Worm (Caenorhabditis elegans) whole organism, L4 larva: ENCODE data around the gene F55A11.8.
A peak's percentile ranks its signal among the peaks of the same experiment; 100 is the strongest.

Experiments used
- T26A8.4 ChIP-seq: fragments of 200-800 bp; sonication (Bioruptor generic); IDR thresholded peaks from 2 replicates; pipeline ENCODE4 v1.3.6; 2022; ENCODE audit warnings: missing genetic modification characterization, missing compliant biosample characterization
- Y5F2A.4 ChIP-seq: fragments of 200-800 bp; sonication (Bioruptor generic); optimal IDR thresholded peaks from 2 replicates; lab custom pipeline; 2018; ENCODE audit warnings: mild to moderate bottlenecking, missing genetic modification characterization, missing compliant biosample characterization
- Y75B8A.6 ChIP-seq: fragments of 200-800 bp; sonication (Bioruptor generic); IDR thresholded peaks from 2 replicates; pipeline ENCODE4 v1.3.6; 2022; ENCODE audit warnings: missing genetic modification reagents, missing genetic modification characterization, missing compliant biosample characterization
- aha-1 ChIP-seq: fragments of 150-350 bp; peaks from one replicate; lab custom pipeline; 2014; ENCODE audit warnings: missing biosample characterization, missing genetic modification characterization
- aly-2 ChIP-seq: sonication (generic microtip); optimal IDR thresholded peaks from 2 replicates; lab custom pipeline; 2018; ENCODE audit warnings: missing biosample characterization, missing genetic modification characterization
- ama-1 ChIP-seq: fragments of 150-350 bp; optimal IDR thresholded peaks from 2 replicates; lab custom pipeline; 2014; ENCODE audit warnings: inconsistent platforms, mixed read lengths
- arid-1 ChIP-seq: fragments of 200-800 bp; sonication (Bioruptor generic); conservative IDR thresholded peaks from 2 replicates; pipeline ENCODE4 v1.3.6; 2022; ENCODE audit warnings: missing genetic modification reagents, missing genetic modification characterization, missing compliant biosample characterization
- ceh-20 ChIP-seq: fragments of 200-800 bp; sonication (Bioruptor generic); IDR thresholded peaks from 2 replicates; pipeline ENCODE4 v1.3.6; 2022; ENCODE audit warnings: missing genetic modification reagents, missing genetic modification characterization, missing compliant biosample characterization
- ceh-32 ChIP-seq: sonication (generic microtip); optimal IDR thresholded peaks from 2 replicates; lab custom pipeline; 2016; ENCODE audit warnings: mild to moderate bottlenecking, missing genetic modification characterization, missing compliant biosample characterization; ENCODE audit not compliant: poor library complexity
- ceh-44 ChIP-seq: fragments of 200-800 bp; sonication (Bioruptor generic); IDR thresholded peaks from 2 replicates; pipeline ENCODE4 v1.3.6; 2022; ENCODE audit warnings: missing genetic modification reagents, missing genetic modification characterization, missing compliant biosample characterization
- ceh-82 ChIP-seq: sonication (generic microtip); optimal IDR thresholded peaks from 2 replicates; lab custom pipeline; 2017; ENCODE audit warnings: missing biosample characterization, missing genetic modification characterization
- cey-2 ChIP-seq: sonication (generic microtip); optimal IDR thresholded peaks from 3 replicates; lab custom pipeline; 2017; ENCODE audit warnings: missing genetic modification characterization, mild to moderate bottlenecking, missing compliant biosample characterization, antibody characterized with exemption, borderline replicate concordance; ENCODE audit not compliant: insufficient read depth
- ctbp-1 ChIP-seq: fragments of 200-800 bp; sonication (Bioruptor generic); IDR thresholded peaks from 2 replicates; pipeline ENCODE4 v1.3.6; 2022; ENCODE audit warnings: missing genetic modification reagents, missing genetic modification characterization, missing compliant biosample characterization
- daf-16 ChIP-seq, 3 experiments: sonication (generic microtip); optimal IDR thresholded peaks; 2 replicates each; lab custom pipeline; 2016 to 2017; ENCODE audit warnings: missing genetic modification characterization in 3 of 3, missing genetic modification reagents in 3 of 3, mild to moderate bottlenecking in 2 of 3, missing compliant biosample characterization in 2 of 3, missing biosample characterization in 1 of 3, moderate library complexity in 1 of 3
- daf-19 ChIP-seq: fragments of 200-800 bp; sonication (Bioruptor generic); conservative IDR thresholded peaks from 2 replicates; pipeline ENCODE4 v1.3.6; 2022; ENCODE audit warnings: missing genetic modification characterization, missing compliant biosample characterization
- dmd-6 ChIP-seq: fragments of 200-800 bp; sonication (Bioruptor generic); IDR thresholded peaks from 2 replicates; pipeline ENCODE4 v1.3.6; 2022; ENCODE audit warnings: missing genetic modification reagents, missing genetic modification characterization, missing compliant biosample characterization
- dpl-1 ChIP-seq: fragments of 150-350 bp; optimal IDR thresholded peaks from 2 replicates; lab custom pipeline; 2014; ENCODE audit warnings: missing biosample characterization, missing genetic modification reagents, missing genetic modification characterization
- dve-1 ChIP-seq: sonication (generic microtip); optimal IDR thresholded peaks from 2 replicates; lab custom pipeline; 2017; ENCODE audit warnings: antibody characterized with exemption, mild to moderate bottlenecking, missing genetic modification characterization, missing compliant biosample characterization; ENCODE audit not compliant: insufficient read depth
- gei-8 ChIP-seq: fragments of 200-800 bp; sonication (Bioruptor generic); optimal IDR thresholded peaks from 2 replicates; lab custom pipeline; 2018; ENCODE audit warnings: mild to moderate bottlenecking, missing genetic modification characterization, missing compliant biosample characterization
- hlh-11 ChIP-seq: fragments of 200-800 bp; sonication (Bioruptor generic); optimal IDR thresholded peaks from 2 replicates; lab custom pipeline; 2018; ENCODE audit warnings: mild to moderate bottlenecking, missing genetic modification characterization, missing compliant biosample characterization
- hlh-30 ChIP-seq: sonication (generic microtip); optimal IDR thresholded peaks from 2 replicates; lab custom pipeline; 2017; ENCODE audit warnings: antibody characterized with exemption, mild to moderate bottlenecking, missing genetic modification characterization, missing compliant biosample characterization; ENCODE audit not compliant: insufficient read depth
- hmg-1.1 ChIP-seq: fragments of 200-800 bp; sonication (Bioruptor generic); IDR thresholded peaks from 2 replicates; pipeline ENCODE4 v1.3.6; 2022; ENCODE audit warnings: missing genetic modification reagents, missing genetic modification characterization, missing compliant biosample characterization
- lin-29 ChIP-seq: fragments of 200-800 bp; sonication (Bioruptor generic); IDR thresholded peaks from 2 replicates; pipeline ENCODE4 v1.3.6; 2022; ENCODE audit warnings: missing genetic modification reagents, missing genetic modification characterization, missing compliant biosample characterization
- lin-39 ChIP-seq: fragments of 150-350 bp; optimal IDR thresholded peaks from 2 replicates; lab custom pipeline; 2014; ENCODE audit warnings: missing biosample characterization, missing genetic modification reagents, missing genetic modification characterization
- lsy-2 ChIP-seq, 2 experiments: fragments of 150-350 bp in 1 of 2; sonication (generic microtip) in 1 of 2; optimal IDR thresholded peaks; 2 replicates each; lab custom pipeline; 2014 to 2017; ENCODE audit warnings: missing biosample characterization in 2 of 2, missing genetic modification characterization in 2 of 2
- madf-9 ChIP-seq: fragments of 200-800 bp; sonication (Bioruptor generic); conservative IDR thresholded peaks from 2 replicates; pipeline ENCODE4 v1.3.6; 2022; ENCODE audit warnings: missing genetic modification reagents, missing genetic modification characterization, missing compliant biosample characterization
- mdl-1 ChIP-seq, 2 experiments: fragments of 150-350 bp in 1 of 2; sonication (generic microtip) in 1 of 2; optimal IDR thresholded peaks; 2 replicates each; lab custom pipeline; 2014 to 2017; ENCODE audit warnings: missing biosample characterization in 2 of 2, missing genetic modification characterization in 2 of 2
- mdt-29 ChIP-seq: fragments of 200-800 bp; sonication (Bioruptor generic); IDR thresholded peaks from 2 replicates; pipeline ENCODE4 v1.3.6; 2022; ENCODE audit warnings: missing genetic modification reagents, missing genetic modification characterization, missing compliant biosample characterization
- mep-1 ChIP-seq: fragments of 150-350 bp; sonication (generic microtip); optimal IDR thresholded peaks from 3 replicates; lab custom pipeline; 2014; ENCODE audit warnings: missing biosample characterization, missing genetic modification characterization
- mxl-3 ChIP-seq: fragments of 200-800 bp; sonication (Bioruptor generic); optimal IDR thresholded peaks from 2 replicates; lab custom pipeline; 2018; ENCODE audit warnings: mild to moderate bottlenecking, missing genetic modification characterization, missing compliant biosample characterization
- nhr-10 ChIP-seq: fragments of 150-350 bp; optimal IDR thresholded peaks from 2 replicates; lab custom pipeline; 2014; ENCODE audit warnings: missing biosample characterization, missing genetic modification characterization
- nhr-102 ChIP-seq: sonication (generic microtip); optimal IDR thresholded peaks from 2 replicates; lab custom pipeline; 2016; ENCODE audit warnings: mild to moderate bottlenecking, missing genetic modification characterization, moderate library complexity, missing compliant biosample characterization
- nhr-11 ChIP-seq: fragments of 150-350 bp; optimal IDR thresholded peaks from 2 replicates; lab custom pipeline; 2014; ENCODE audit warnings: missing biosample characterization, missing genetic modification characterization
- nhr-237 ChIP-seq: sonication (generic microtip); optimal IDR thresholded peaks from 2 replicates; lab custom pipeline; 2017; ENCODE audit warnings: missing biosample characterization, missing genetic modification characterization
- nhr-25 ChIP-seq: sonication (generic microtip); optimal IDR thresholded peaks from 2 replicates; lab custom pipeline; 2017; ENCODE audit warnings: missing genetic modification characterization, mild to moderate bottlenecking, missing compliant biosample characterization, antibody characterized with exemption, moderate library complexity, borderline replicate concordance; ENCODE audit not compliant: insufficient read depth
- nhr-28 ChIP-seq: fragments of 150-350 bp; optimal IDR thresholded peaks from 2 replicates; lab custom pipeline; 2014; ENCODE audit warnings: missing biosample characterization, missing genetic modification characterization
- nhr-48 ChIP-seq: sonication (generic microtip); optimal IDR thresholded peaks from 2 replicates; lab custom pipeline; 2016; ENCODE audit warnings: mild to moderate bottlenecking, missing genetic modification characterization, missing compliant biosample characterization
- pqm-1 ChIP-seq: sonication (generic microtip); optimal IDR thresholded peaks from 2 replicates; lab custom pipeline; 2017; ENCODE audit warnings: missing biosample characterization, missing genetic modification characterization
- rbr-2 ChIP-seq: sonication (generic microtip); optimal IDR thresholded peaks from 2 replicates; lab custom pipeline; 2016; ENCODE audit warnings: missing genotype, missing genetic modification characterization, missing compliant biosample characterization
- saeg-2 ChIP-seq: fragments of 200-800 bp; sonication (Bioruptor generic); IDR thresholded peaks from 2 replicates; pipeline ENCODE4 v1.3.6; 2022; ENCODE audit warnings: missing genetic modification reagents, missing genetic modification characterization, missing compliant biosample characterization
- skn-1 ChIP-seq: fragments of 150-350 bp; optimal IDR thresholded peaks from 2 replicates; lab custom pipeline; 2014; ENCODE audit warnings: missing biosample characterization, missing genetic modification characterization
- tra-1 ChIP-seq: fragments of 200-800 bp; sonication (Bioruptor generic); IDR thresholded peaks from 2 replicates; pipeline ENCODE4 v1.3.6; 2022; ENCODE audit warnings: missing genetic modification reagents, missing genetic modification characterization, missing compliant biosample characterization
- unc-130 ChIP-seq: sonication (generic microtip); optimal IDR thresholded peaks from 2 replicates; lab custom pipeline; 2016; ENCODE audit warnings: missing genetic modification reagents, missing genetic modification characterization, missing compliant biosample characterization
- unc-62 ChIP-seq, 3 experiments: fragments of 150-350 bp in 1 of 3; sonication (generic microtip); optimal IDR thresholded peaks in 2 of 3; peaks in 1 of 3; 1 replicate in 1 of 3; 2 replicates in 2 of 3; lab custom pipeline; 2014 to 2017; ENCODE audit warnings: missing biosample characterization in 3 of 3, missing genetic modification characterization in 3 of 3, missing genetic modification reagents in 3 of 3, missing genotype in 1 of 3
- vab-7 ChIP-seq: fragments of 200-800 bp; sonication (Bioruptor generic); IDR thresholded peaks from 2 replicates; pipeline ENCODE4 v1.3.6; 2022; ENCODE audit warnings: missing genetic modification reagents, missing genetic modification characterization, missing compliant biosample characterization
- zfp-2 ChIP-seq: sonication (generic microtip); optimal IDR thresholded peaks from 2 replicates; lab custom pipeline; 2016; ENCODE audit warnings: mild to moderate bottlenecking, missing genetic modification characterization, missing compliant biosample characterization
- zip-11 ChIP-seq: fragments of 200-800 bp; sonication (Bioruptor generic); IDR thresholded peaks from 2 replicates; pipeline ENCODE4 v1.3.6; 2022; ENCODE audit warnings: missing genetic modification characterization, missing compliant biosample characterization
- ztf-11 ChIP-seq: fragments of 150-350 bp; optimal IDR thresholded peaks from 2 replicates; lab custom pipeline; 2014; ENCODE audit warnings: missing biosample characterization, missing genetic modification characterization
- ztf-7 ChIP-seq: fragments of 150-350 bp; optimal IDR thresholded peaks from 2 replicates; lab custom pipeline; 2014; ENCODE audit warnings: missing biosample characterization, missing genetic modification characterization

Gene F55A11.8

ce11 chrV:11802508-11802907, 14.5 kb downstream of the F55A11.8 start:
- TF ChIP-seq lin-29 (no peak), gei-8 (peak; percentile 86), nhr-28 (tag; lab: Kevin White, UChicago) (peak; percentile 86), lsy-2 (tag; optimal IDR thresholded peaks at IDR 0.05; lab: Kevin White, UChicago) (peak in 1 of 2 experiments; percentile 73), rbr-2 (tag; lab: Kevin White, UChicago) (peak; percentile 6), unc-62 (GFP tag; optimal IDR thresholded peaks at IDR 0.05 in 1 of 2; lab: Kevin White, UChicago) (peak in 1 of 2 experiments; percentile 95), unc-62 (tag; optimal IDR thresholded peaks at IDR 0.05; lab: Kevin White, UChicago) (no peak), Y5F2A.4 (GFP tag; lab: Kevin White, UChicago) (no peak), unc-130 (no peak), dpl-1 (GFP tag; lab: Kevin White, UChicago) (no peak), tra-1 (peak; percentile 61; the same call in 1 of the 2 replicates), nhr-102 (peak; percentile 65), saeg-2 (GFP tag; lab: Robert Waterston, UW) (0 out of 2 replicates have a peak, but pooled peaks have one; percentile 24), aha-1 (tag; lab: Kevin White, UChicago) (peak; percentile 87), mxl-3 (GFP tag; lab: Kevin White, UChicago) (peak; percentile 99), hmg-1.1 (GFP tag; lab: Robert Waterston, UW) (0 out of 2 replicates have a peak, but pooled peaks have one; percentile 11), dve-1 (tag; lab: Kevin White, UChicago) (peak; percentile 81), pqm-1 (tag; lab: Kevin White, UChicago) (peak; percentile 39), cey-2 (tag; lab: Kevin White, UChicago) (peak; percentile 94), ceh-44 (GFP tag; lab: Robert Waterston, UW) (no peak), hlh-30 (tag; lab: Kevin White, UChicago) (peak; percentile 69), aly-2 (tag; lab: Kevin White, UChicago) (no peak), zip-11 (no peak), nhr-237 (tag; lab: Kevin White, UChicago) (peak; percentile 24), zfp-2 (no peak), nhr-11 (tag; lab: Kevin White, UChicago) (no peak), mdl-1 (tag; optimal IDR thresholded peaks at IDR 0.05; lab: Kevin White, UChicago) (peak; percentile 83 to 94), T26A8.4 (GFP tag; lab: Robert Waterston, UW) (peak; percentile 34; the same call in 1 of the 2 replicates), nhr-25 (tag; lab: Kevin White, UChicago) (peak; percentile 86), nhr-48 (peak; percentile 98), hlh-11 (peak; percentile 89), daf-16 (GFP tag; optimal IDR thresholded peaks at IDR 0.05; lab: Kevin White, UChicago) (no peak), daf-16 (tag; optimal IDR thresholded peaks at IDR 0.05; lab: Kevin White, UChicago) (no peak), ctbp-1 (GFP tag; lab: Robert Waterston, UW) (peak; percentile 45; the same call in 1 of the 2 replicates), mdt-29 (GFP tag; lab: Robert Waterston, UW) (no peak), ceh-20 (GFP tag; lab: Robert Waterston, UW) (peak; percentile 75; the same call in 1 of the 2 replicates), vab-7 (GFP tag; lab: Robert Waterston, UW) (no peak), mep-1 (peak; percentile 48), dmd-6 (GFP tag; lab: Robert Waterston, UW) (peak; percentile 87)

DNA sequence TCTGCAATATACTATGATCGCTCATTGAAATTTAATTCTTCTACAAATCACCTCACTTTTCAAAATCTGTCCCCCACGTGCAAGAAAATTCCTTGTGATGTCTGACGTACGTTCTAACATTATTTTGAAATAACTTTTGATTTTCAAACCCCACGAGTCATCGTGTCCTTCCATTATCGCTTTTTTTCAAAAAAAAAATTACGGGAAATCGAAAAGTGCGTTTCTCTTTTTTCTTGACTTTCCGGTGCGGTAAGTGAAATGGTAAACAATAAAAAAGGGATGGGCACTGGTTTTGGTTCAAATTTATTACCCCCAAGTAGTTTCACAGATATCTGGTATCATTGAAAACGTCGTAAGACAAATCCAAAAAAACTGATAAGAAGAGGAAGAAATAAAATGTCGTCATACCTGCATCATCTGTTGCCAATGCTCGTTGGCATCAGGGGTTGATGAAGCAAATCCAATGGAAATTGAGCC, 15.6 kb downstream of the F55A11.8 start:
- TF ChIP-seq unc-130 = no peak
- no peak for TF ChIP-seq arid-1 (GFP tag; lab: Robert Waterston, UW)
- TF ChIP-seq ceh-32 (tag; lab: Kevin White, UChicago) = no peak
- no peak for TF ChIP-seq Y75B8A.6 (GFP tag; lab: Robert Waterston, UW)
- TF ChIP-seq skn-1 = no peak
- TF ChIP-seq ztf-7 (tag; lab: Kevin White, UChicago) = peak; percentile 78
- no peak for TF ChIP-seq lin-39 (tag; lab: Kevin White, UChicago)
- TF ChIP-seq ama-1 (lab: Kevin White, UChicago) = no peak
- no peak for TF ChIP-seq Y5F2A.4 (GFP tag; lab: Kevin White, UChicago)
- peak; percentile 49 for TF ChIP-seq nhr-28 (tag; lab: Kevin White, UChicago)
- TF ChIP-seq T26A8.4 (GFP tag; lab: Robert Waterston, UW) = no peak
- no peak for TF ChIP-seq nhr-10 (tag; lab: Kevin White, UChicago)
- no peak for TF ChIP-seq ceh-82 (tag; lab: Kevin White, UChicago)
- TF ChIP-seq gei-8 = peak; percentile 55
- peak; percentile 8 for TF ChIP-seq nhr-48
- TF ChIP-seq ztf-11 (tag; lab: Kevin White, UChicago) = no peak
- no peak for TF ChIP-seq daf-19 (GFP tag; lab: Robert Waterston, UW)
- TF ChIP-seq madf-9 (GFP tag; lab: Robert Waterston, UW) = no peak
